Worm (Caenorhabditis elegans): ENCODE measurements around the gene F59B2.14.

Gene F59B2.14

ce11 chrIII:8988544-8988943 lies 33.9 kb downstream of the F59B2.14 start (continued):
- TF ChIP-seq sptf-1 (tag; optimal IDR thresholded peaks at IDR 0.05) = no peak
- no peak for TF ChIP-seq swsn-7 (tag; optimal IDR thresholded peaks at IDR 0.05)
- no peak for TF ChIP-seq lin-35 (GFP tag; optimal IDR thresholded peaks at IDR 0.05)
- no peak for TF ChIP-seq mab-9 (GFP tag; IDR thresholded peaks at IDR 0.05)
- TF ChIP-seq unc-30 (tag; optimal IDR thresholded peaks at IDR 0.05) = no peak
- TF ChIP-seq skn-1 (tag; optimal IDR thresholded peaks at IDR 0.05) = peak; percentile 2
- TF ChIP-seq fkh-8 (tag; optimal IDR thresholded peaks at IDR 0.05) = peak; percentile 39
- no peak for TF ChIP-seq ztf-4 (tag; optimal IDR thresholded peaks at IDR 0.05)
- no peak for TF ChIP-seq hlh-17 (GFP tag; optimal IDR thresholded peaks at IDR 0.05; ENCODE audit: borderline replicate concordance)
- no peak for TF ChIP-seq fkh-4 (tag; optimal IDR thresholded peaks at IDR 0.05; ENCODE audit: borderline replicate concordance)
- TF ChIP-seq ces-1 (GFP tag; optimal IDR thresholded peaks at IDR 0.05) = no peak
- no peak for TF ChIP-seq aha-1 (tag; optimal IDR thresholded peaks at IDR 0.05)
- no peak for TF ChIP-seq nhr-84 (tag; optimal IDR thresholded peaks at IDR 0.05)
- no peak for TF ChIP-seq lir-3 (tag; optimal IDR thresholded peaks at IDR 0.05; ENCODE audit: poor library complexity)
- TF ChIP-seq lin-14 (GFP tag; optimal IDR thresholded peaks at IDR 0.05) = peak; percentile 64

- TF ChIP-seq sox-4 (tag; optimal IDR thresholded peaks at IDR 0.05) = peak; percentile 52
- no peak for TF ChIP-seq fkh-4 (tag; optimal IDR thresholded peaks at IDR 0.05; ENCODE audit: borderline replicate concordance)
- TF ChIP-seq lir-3 (tag; optimal IDR thresholded peaks at IDR 0.05; ENCODE audit: poor library complexity) = no peak
- TF ChIP-seq dsc-1 (tag; optimal IDR thresholded peaks at IDR 0.05) = peak; percentile 95
- TF ChIP-seq pax-3 (tag; optimal IDR thresholded peaks at IDR 0.05) = peak; percentile 70
- TF ChIP-seq nhr-47 (tag; optimal IDR thresholded peaks at IDR 0.05) = peak; percentile 34
- TF ChIP-seq mab-9 (GFP tag; IDR thresholded peaks at IDR 0.05) = no peak
- no peak for TF ChIP-seq egl-13 (tag; optimal IDR thresholded peaks at IDR 0.05)
- TF ChIP-seq fkh-10 (GFP tag; optimal IDR thresholded peaks at IDR 0.05) = no peak
Measured at ce11 chrIII:8988061-8988460, 34.4 kb downstream of the F59B2.14 start.

ce11 chrIII:8986872-8987271 lies 35.6 kb downstream of the F59B2.14 start:
- TF ChIP-seq fkh-8 (tag; optimal IDR thresholded peaks at IDR 0.05) (no peak), ceh-8 (GFP tag; optimal IDR thresholded peaks at IDR 0.05) (no peak), nhr-77 (tag; optimal IDR thresholded peaks at IDR 0.05) (no peak), jun-1 (tag; optimal IDR thresholded peaks at IDR 0.05) (no peak), lin-35 (GFP tag; optimal IDR thresholded peaks at IDR 0.05) (peak in 1 of 2 experiments; percentile 38), xbp-1 (tag; optimal IDR thresholded peaks at IDR 0.05) (no peak), elt-3 (tag; optimal IDR thresholded peaks at IDR 0.05) (peak; percentile 93 to 100 (median 98)), pag-3 (tag; optimal IDR thresholded peaks at IDR 0.05; ENCODE audit: borderline replicate concordance, insufficient read depth) (no peak), pax-3 (tag; optimal IDR thresholded peaks at IDR 0.05) (peak; percentile 37), tlp-1 (tag; optimal IDR thresholded peaks at IDR 0.05) (no peak), ztf-4 (tag; optimal IDR thresholded peaks at IDR 0.05) (no peak), unc-98 (GFP tag; IDR thresholded peaks at IDR 0.05) (no peak), blmp-1 (tag; optimal IDR thresholded peaks at IDR 0.05) (peak; percentile 85), nhr-85 (tag) (peak; percentile 88), mdl-1 (tag; optimal IDR thresholded peaks at IDR 0.05) (peak in 1 of 2 experiments; percentile 55), mef-2 (tag; optimal IDR thresholded peaks at IDR 0.05) (no peak), alr-1 (tag; optimal IDR thresholded peaks at IDR 0.05; ENCODE audit: borderline replicate concordance) (no peak), C04F5.9 (tag; optimal IDR thresholded peaks at IDR 0.05) (no peak), ceh-90 (tag; optimal IDR thresholded peaks at IDR 0.05) (no peak), fos-1 (tag; optimal IDR thresholded peaks at IDR 0.05) (no peak), hlh-17 (GFP tag; optimal IDR thresholded peaks at IDR 0.05; ENCODE audit: borderline replicate concordance) (no peak), unc-30 (tag; optimal IDR thresholded peaks at IDR 0.05) (no peak), lin-14 (GFP tag; optimal IDR thresholded peaks at IDR 0.05) (peak; percentile 84), fkh-4 (tag; optimal IDR thresholded peaks at IDR 0.05; ENCODE audit: borderline replicate concordance) (no peak), Y116A8C.19 (tag; optimal IDR thresholded peaks at IDR 0.05; ENCODE audit: borderline replicate concordance) (no peak), nhr-20 (tag; optimal IDR thresholded peaks at IDR 0.05) (peak; percentile 47), C16A3.4 (tag; optimal IDR thresholded peaks at IDR 0.05) (peak; percentile 8), sup-37 (GFP tag; optimal IDR thresholded peaks at IDR 0.05) (no peak), fkh-10 (GFP tag; optimal IDR thresholded peaks at IDR 0.05) (no peak), ceh-63 (GFP tag; optimal IDR thresholded peaks at IDR 0.05) (no peak), isw-1 (GFP tag; IDR thresholded peaks at IDR 0.05) (no peak), ceh-82 (tag; optimal IDR thresholded peaks at IDR 0.05) (no peak), nhr-84 (tag; optimal IDR thresholded peaks at IDR 0.05) (no peak), lsy-2 (tag; optimal IDR thresholded peaks at IDR 0.05) (peak in 1 of 2 experiments; percentile 41), nhr-11 (tag; optimal IDR thresholded peaks at IDR 0.05) (no peak), vab-15 (tag; optimal IDR thresholded peaks at IDR 0.05) (no peak), sptf-1 (tag; optimal IDR thresholded peaks at IDR 0.05) (no peak), skn-1 (tag; optimal IDR thresholded peaks at IDR 0.05) (peak; percentile 15)
